Worm (Caenorhabditis elegans) whole organism, L4 larva: ENCODE measurements around the gene K11H3.2.
A peak's percentile ranks its signal among the peaks of the same experiment; 100 is the strongest.

Experiments
- D1046.2 ChIP-seq: fragments of 200-800 bp; sonication (Bioruptor generic); IDR thresholded peaks from 2 replicates; pipeline ENCODE4 v1.3.6; 2022; ENCODE audit warnings: missing genetic modification characterization, missing compliant biosample characterization
- T20F7.1 ChIP-seq: fragments of 200-800 bp; sonication (Bioruptor generic); optimal IDR thresholded peaks from 2 replicates; lab custom pipeline; 2018; ENCODE audit warnings: mild to moderate bottlenecking, missing genetic modification characterization, missing compliant biosample characterization
- ZK337.2 ChIP-seq: fragments of 200-800 bp; sonication (Bioruptor generic); IDR thresholded peaks from 2 replicates; pipeline ENCODE4 v1.3.6; 2022; ENCODE audit warnings: missing genetic modification reagents, missing genetic modification characterization, missing compliant biosample characterization
- ZK546.5 ChIP-seq, 2 experiments: sonication (generic microtip); optimal IDR thresholded peaks; 2 replicates each; lab custom pipeline; 2017; ENCODE audit warnings: missing biosample characterization in 2 of 2, missing genetic modification characterization in 2 of 2
- aha-1 ChIP-seq: fragments of 150-350 bp; peaks from one replicate; lab custom pipeline; 2014; ENCODE audit warnings: missing biosample characterization, missing genetic modification characterization
- aly-2 ChIP-seq: sonication (generic microtip); optimal IDR thresholded peaks from 2 replicates; lab custom pipeline; 2018; ENCODE audit warnings: missing biosample characterization, missing genetic modification characterization
- ama-1 ChIP-seq: fragments of 150-350 bp; optimal IDR thresholded peaks from 2 replicates; lab custom pipeline; 2014; ENCODE audit warnings: inconsistent platforms, mixed read lengths
- ceh-20 ChIP-seq: fragments of 200-800 bp; sonication (Bioruptor generic); IDR thresholded peaks from 2 replicates; pipeline ENCODE4 v1.3.6; 2022; ENCODE audit warnings: missing genetic modification reagents, missing genetic modification characterization, missing compliant biosample characterization
- ceh-28 ChIP-seq: fragments of 150-350 bp; optimal IDR thresholded peaks from 2 replicates; lab custom pipeline; 2014; ENCODE audit warnings: missing biosample characterization, missing genetic modification reagents, missing genetic modification characterization
- daf-16 ChIP-seq, 3 experiments: sonication (generic microtip); optimal IDR thresholded peaks; 2 replicates each; lab custom pipeline; 2016 to 2017; ENCODE audit warnings: missing genetic modification characterization in 3 of 3, missing genetic modification reagents in 3 of 3, mild to moderate bottlenecking in 2 of 3, missing compliant biosample characterization in 2 of 3, missing biosample characterization in 1 of 3, moderate library complexity in 1 of 3
- daf-19 ChIP-seq: fragments of 200-800 bp; sonication (Bioruptor generic); conservative IDR thresholded peaks from 2 replicates; pipeline ENCODE4 v1.3.6; 2022; ENCODE audit warnings: missing genetic modification characterization, missing compliant biosample characterization
- dmd-8 ChIP-seq: fragments of 200-800 bp; sonication (Bioruptor generic); IDR thresholded peaks from 2 replicates; pipeline ENCODE4 v1.3.6; 2022; ENCODE audit warnings: missing genetic modification characterization, missing compliant biosample characterization
- dve-1 ChIP-seq: sonication (generic microtip); optimal IDR thresholded peaks from 2 replicates; lab custom pipeline; 2017; ENCODE audit warnings: antibody characterized with exemption, mild to moderate bottlenecking, missing genetic modification characterization, missing compliant biosample characterization; ENCODE audit not compliant: insufficient read depth
- egl-27 ChIP-seq: sonication (generic microtip); optimal IDR thresholded peaks from 3 replicates; lab custom pipeline; 2017; ENCODE audit warnings: missing biosample characterization, missing genetic modification reagents, missing genetic modification characterization
- fkh-10 ChIP-seq: fragments of 150-350 bp; optimal IDR thresholded peaks from 2 replicates; lab custom pipeline; 2014; ENCODE audit warnings: missing biosample characterization, missing genetic modification reagents, missing genetic modification characterization
- hif-1 ChIP-seq, 2 experiments: sonication (generic microtip); optimal IDR thresholded peaks; 2 replicates each; lab custom pipeline; 2016 to 2017; ENCODE audit warnings: missing compliant biosample characterization in 2 of 2, missing genetic modification characterization in 2 of 2, missing genetic modification reagents in 2 of 2, missing genotype in 2 of 2, mild to moderate bottlenecking in 1 of 2
- hlh-11 ChIP-seq: fragments of 200-800 bp; sonication (Bioruptor generic); optimal IDR thresholded peaks from 2 replicates; lab custom pipeline; 2018; ENCODE audit warnings: mild to moderate bottlenecking, missing genetic modification characterization, missing compliant biosample characterization
- hlh-30 ChIP-seq: sonication (generic microtip); optimal IDR thresholded peaks from 2 replicates; lab custom pipeline; 2017; ENCODE audit warnings: antibody characterized with exemption, mild to moderate bottlenecking, missing genetic modification characterization, missing compliant biosample characterization; ENCODE audit not compliant: insufficient read depth
- lim-7 ChIP-seq: fragments of 200-800 bp; sonication (Bioruptor generic); IDR thresholded peaks from 2 replicates; pipeline ENCODE4 v1.3.6; 2022; ENCODE audit warnings: missing genetic modification characterization, missing compliant biosample characterization
- lin-13 ChIP-seq: fragments of 150-350 bp; optimal IDR thresholded peaks from 2 replicates; lab custom pipeline; 2014; ENCODE audit warnings: missing biosample characterization, missing genetic modification reagents, missing genetic modification characterization
- lin-15B ChIP-seq: fragments of 150-350 bp; sonication (generic microtip); optimal IDR thresholded peaks from 3 replicates; lab custom pipeline; 2014; ENCODE audit warnings: missing biosample characterization, missing genetic modification characterization
- lin-38 ChIP-seq: fragments of 200-800 bp; sonication (Bioruptor generic); IDR thresholded peaks from 2 replicates; pipeline ENCODE4 v1.3.6; 2022; ENCODE audit warnings: missing genetic modification reagents, missing genetic modification characterization, missing compliant biosample characterization
- lir-3 ChIP-seq: sonication (generic microtip); optimal IDR thresholded peaks from 2 replicates; lab custom pipeline; 2016; ENCODE audit warnings: mild to moderate bottlenecking, missing genetic modification characterization, missing compliant biosample characterization
- mdl-1 ChIP-seq, 2 experiments: fragments of 150-350 bp in 1 of 2; sonication (generic microtip) in 1 of 2; optimal IDR thresholded peaks; 2 replicates each; lab custom pipeline; 2014 to 2017; ENCODE audit warnings: missing biosample characterization in 2 of 2, missing genetic modification characterization in 2 of 2
- mep-1 ChIP-seq: fragments of 150-350 bp; sonication (generic microtip); optimal IDR thresholded peaks from 3 replicates; lab custom pipeline; 2014; ENCODE audit warnings: missing biosample characterization, missing genetic modification characterization
- mes-2 ChIP-seq: sonication (generic microtip); optimal IDR thresholded peaks from 2 replicates; lab custom pipeline; 2016; ENCODE audit warnings: missing genotype, mild to moderate bottlenecking, missing genetic modification characterization, missing compliant biosample characterization; ENCODE audit not compliant: poor library complexity, severe bottlenecking
- mxl-3 ChIP-seq: fragments of 200-800 bp; sonication (Bioruptor generic); optimal IDR thresholded peaks from 2 replicates; lab custom pipeline; 2018; ENCODE audit warnings: mild to moderate bottlenecking, missing genetic modification characterization, missing compliant biosample characterization
- nhr-25 ChIP-seq: sonication (generic microtip); optimal IDR thresholded peaks from 2 replicates; lab custom pipeline; 2017; ENCODE audit warnings: missing genetic modification characterization, mild to moderate bottlenecking, missing compliant biosample characterization, antibody characterized with exemption, moderate library complexity, borderline replicate concordance; ENCODE audit not compliant: insufficient read depth
- nhr-28 ChIP-seq: fragments of 150-350 bp; optimal IDR thresholded peaks from 2 replicates; lab custom pipeline; 2014; ENCODE audit warnings: missing biosample characterization, missing genetic modification characterization
- nhr-42 ChIP-seq: fragments of 200-800 bp; sonication (Bioruptor generic); IDR thresholded peaks from 2 replicates; pipeline ENCODE4 v1.3.6; 2022; ENCODE audit warnings: missing genetic modification characterization, missing compliant biosample characterization
- nhr-48 ChIP-seq: sonication (generic microtip); optimal IDR thresholded peaks from 2 replicates; lab custom pipeline; 2016; ENCODE audit warnings: mild to moderate bottlenecking, missing genetic modification characterization, missing compliant biosample characterization
- nhr-6 ChIP-seq: fragments of 150-350 bp; optimal IDR thresholded peaks from 2 replicates; lab custom pipeline; 2014; ENCODE audit warnings: missing biosample characterization, missing genetic modification characterization
- nhr-77 ChIP-seq: fragments of 150-350 bp; optimal IDR thresholded peaks from 2 replicates; lab custom pipeline; 2014; ENCODE audit warnings: missing biosample characterization, missing genetic modification characterization
- php-3 ChIP-seq: fragments of 200-800 bp; sonication (Bioruptor generic); IDR thresholded peaks from 2 replicates; pipeline ENCODE4 v1.3.6; 2022; ENCODE audit warnings: missing genetic modification reagents, missing genetic modification characterization, missing compliant biosample characterization
- rbr-2 ChIP-seq: sonication (generic microtip); optimal IDR thresholded peaks from 2 replicates; lab custom pipeline; 2016; ENCODE audit warnings: missing genotype, missing genetic modification characterization, missing compliant biosample characterization
- spr-1 ChIP-seq: sonication (generic microtip); optimal IDR thresholded peaks from 2 replicates; lab custom pipeline; 2016; ENCODE audit warnings: mild to moderate bottlenecking, missing genetic modification characterization, missing compliant biosample characterization
- tra-1 ChIP-seq: fragments of 200-800 bp; sonication (Bioruptor generic); IDR thresholded peaks from 2 replicates; pipeline ENCODE4 v1.3.6; 2022; ENCODE audit warnings: missing genetic modification reagents, missing genetic modification characterization, missing compliant biosample characterization
- unc-130 ChIP-seq: sonication (generic microtip); optimal IDR thresholded peaks from 2 replicates; lab custom pipeline; 2016; ENCODE audit warnings: missing genetic modification reagents, missing genetic modification characterization, missing compliant biosample characterization
- unc-39 ChIP-seq: sonication (generic microtip); optimal IDR thresholded peaks from 2 replicates; lab custom pipeline; 2017; ENCODE audit warnings: missing biosample characterization, missing genetic modification characterization
- unc-62 ChIP-seq, 3 experiments: fragments of 150-350 bp in 1 of 3; sonication (generic microtip); optimal IDR thresholded peaks in 2 of 3; peaks in 1 of 3; 1 replicate in 1 of 3; 2 replicates in 2 of 3; lab custom pipeline; 2014 to 2017; ENCODE audit warnings: missing biosample characterization in 3 of 3, missing genetic modification characterization in 3 of 3, missing genetic modification reagents in 3 of 3, missing genotype in 1 of 3
- vab-7 ChIP-seq: fragments of 200-800 bp; sonication (Bioruptor generic); IDR thresholded peaks from 2 replicates; pipeline ENCODE4 v1.3.6; 2022; ENCODE audit warnings: missing genetic modification reagents, missing genetic modification characterization, missing compliant biosample characterization
- zfp-2 ChIP-seq: sonication (generic microtip); optimal IDR thresholded peaks from 2 replicates; lab custom pipeline; 2016; ENCODE audit warnings: mild to moderate bottlenecking, missing genetic modification characterization, missing compliant biosample characterization
- ztf-7 ChIP-seq: fragments of 150-350 bp; optimal IDR thresholded peaks from 2 replicates; lab custom pipeline; 2014; ENCODE audit warnings: missing biosample characterization, missing genetic modification characterization

The K11H3.2 gene

ce11 chrIII:9804997-9805610 lies 41.1 kb upstream of the K11H3.2 start, which contains the start of gene riok-3 (continued):
- TF ChIP-seq unc-39 = no peak
- peak; percentile 1 for TF ChIP-seq dve-1 (tag; lab: Kevin White, UChicago)
- TF ChIP-seq ZK546.5 (tag; optimal IDR thresholded peaks at IDR 0.05; lab: Kevin White, UChicago) = no peak
- no peak for TF ChIP-seq lin-15B (tag; lab: Kevin White, UChicago)
- no peak for TF ChIP-seq hlh-30
- no peak for TF ChIP-seq ceh-28
- TF ChIP-seq spr-1 (tag; lab: Kevin White, UChicago) = no peak
- TF ChIP-seq nhr-6 = no peak
- no peak for TF ChIP-seq ZK337.2 (GFP tag; lab: Robert Waterston, UW)
- TF ChIP-seq egl-27 (tag; lab: Kevin White, UChicago) = no peak
- no peak for TF ChIP-seq aly-2 (tag; lab: Kevin White, UChicago)
- TF ChIP-seq tra-1 = no peak
- no peak for TF ChIP-seq lir-3 (tag; lab: Kevin White, UChicago)
- no peak for TF ChIP-seq lin-13 (GFP tag; lab: Kevin White, UChicago)
- peak; percentile 47 for TF ChIP-seq mes-2 (tag; lab: Kevin White, UChicago)
- TF ChIP-seq T20F7.1 (GFP tag; lab: Kevin White, UChicago) = peak; percentile 40
- no peak for TF ChIP-seq nhr-25 (tag; lab: Kevin White, UChicago)
- peak; percentile 39 for TF ChIP-seq nhr-77 (tag; lab: Kevin White, UChicago)

- TF ChIP-seq lin-15B (tag; lab: Kevin White, UChicago) (no peak), ceh-20 (GFP tag; lab: Robert Waterston, UW) (no peak), rbr-2 (tag; lab: Kevin White, UChicago) (no peak), hif-1 (tag; optimal IDR thresholded peaks at IDR 0.05; lab: Kevin White, UChicago) (no peak), tra-1 (peak; percentile 34; the same call in 1 of the 2 replicates), zfp-2 (tag; lab: Kevin White, UChicago) (no peak), unc-62 (GFP tag; optimal IDR thresholded peaks at IDR 0.05 in 1 of 2; lab: Kevin White, UChicago) (peak in 1 of 2 experiments; percentile 92), unc-62 (tag; optimal IDR thresholded peaks at IDR 0.05; lab: Kevin White, UChicago) (no peak), ztf-7 (tag; lab: Kevin White, UChicago) (no peak), daf-19 (GFP tag; lab: Robert Waterston, UW) (no peak)
Measured at ce11 chrIII:9806968-9807559, 39.1 kb upstream of the K11H3.2 start, which contains the start of gene ZK632.4. Gene ZK632.4, minus strand, starts transcription at chrIII:9807454.

- peak; percentile 30; the same call in 1 of the 2 replicates for TF ChIP-seq lin-38
- TF ChIP-seq aly-2 (tag; lab: Kevin White, UChicago) = no peak
- TF ChIP-seq nhr-77 (tag; lab: Kevin White, UChicago) = peak; percentile 45
- TF ChIP-seq ceh-20 (GFP tag; lab: Robert Waterston, UW) = peak; percentile 72
- no peak for TF ChIP-seq nhr-42 (GFP tag; lab: Robert Waterston, UW)
- TF ChIP-seq nhr-6 = peak; percentile 38
- TF ChIP-seq mxl-3 (GFP tag; lab: Kevin White, UChicago) = peak; percentile 79
- peak; percentile 61 for TF ChIP-seq dve-1 (tag; lab: Kevin White, UChicago)
- no peak for TF ChIP-seq zfp-2 (tag; lab: Kevin White, UChicago)
- peak; percentile 64 for TF ChIP-seq ama-1
- no peak for TF ChIP-seq daf-16 (GFP tag; optimal IDR thresholded peaks at IDR 0.05; lab: Kevin White, UChicago)
- peak; percentile 13 for TF ChIP-seq daf-16 (tag; optimal IDR thresholded peaks at IDR 0.05; lab: Kevin White, UChicago)
- TF ChIP-seq nhr-48 = peak; percentile 86
- TF ChIP-seq nhr-28 = peak; percentile 75
- 0 out of 2 replicates have a peak, but pooled peaks have one; percentile 6 for TF ChIP-seq tra-1
- no peak for TF ChIP-seq unc-130 (GFP tag; lab: Kevin White, UChicago)
- TF ChIP-seq D1046.2 (GFP tag; lab: Robert Waterston, UW) = no peak
- TF ChIP-seq vab-7 (GFP tag; lab: Robert Waterston, UW) = no peak
- TF ChIP-seq hlh-30 = peak; percentile 87
- no peak for TF ChIP-seq lim-7 (GFP tag; lab: Robert Waterston, UW)
- TF ChIP-seq mdl-1 (tag; optimal IDR thresholded peaks at IDR 0.05; lab: Kevin White, UChicago) = peak; percentile 23 to 79
- TF ChIP-seq mep-1 = peak; percentile 63
- peak; percentile 81 for TF ChIP-seq aha-1 (tag; lab: Kevin White, UChicago)
- TF ChIP-seq php-3 (GFP tag; lab: Robert Waterston, UW) = peak; percentile 94
- no peak for TF ChIP-seq fkh-10 (GFP tag; lab: Kevin White, UChicago)
- TF ChIP-seq dmd-8 (GFP tag; lab: Robert Waterston, UW) = no peak
- peak; percentile 81 for TF ChIP-seq hlh-11 (tag; lab: Kevin White, UChicago)
Measured at ce11 chrIII:9807560-9808046, 38.6 kb upstream of the K11H3.2 start.
